Fruit fly (Drosophila melanogaster) Kc167 (cell line): ENCODE results near the gene Zasp66.

Experiments used
- Myc ChIP-seq: fragments of >200 bp; optimal IDR thresholded peaks from 2 replicates; lab custom pipeline; 2017; ENCODE audit warnings: missing external identifiers
- Sin3A ChIP-seq: fragments of >200 bp; optimal IDR thresholded peaks from 2 replicates; lab custom pipeline; 2018; ENCODE audit warnings: missing external identifiers
- h ChIP-seq: fragments of >200 bp; optimal IDR thresholded peaks from 3 replicates; lab custom pipeline; 2018; ENCODE audit warnings: missing external identifiers
- insv ChIP-seq: fragments of >200 bp; optimal IDR thresholded peaks from 3 replicates; lab custom pipeline; 2018; ENCODE audit warnings: missing external identifiers
- psq ChIP-seq: fragments of >200 bp; optimal IDR thresholded peaks from 2 replicates; lab custom pipeline; 2017; ENCODE audit warnings: missing external identifiers
- ttk ChIP-seq: sonication (Bioruptor generic); optimal IDR thresholded peaks from 2 replicates; lab custom pipeline; 2017; ENCODE audit warnings: missing external identifiers

- TF ChIP-seq insv (lab: Kevin White, UChicago): no peak
- TF ChIP-seq h (lab: Kevin White, UChicago): no peak
- TF ChIP-seq psq (lab: Kevin White, UChicago): no peak
- no peak for TF ChIP-seq Myc (lab: Kevin White, UChicago)
- no peak for TF ChIP-seq ttk (lab: Kevin White, UChicago)
- TF ChIP-seq Sin3A (lab: Kevin White, UChicago): no peak
Observed at dm6 chr3L:8641049-8641448, 16.9 kb downstream of the Zasp66 start.
